Fruit fly (Drosophila melanogaster) S2 (cell line): ENCODE results near the gene Pgls.

Source experiments
- CG8478 ChIP-seq: fragments of >200 bp; optimal IDR thresholded peaks from 2 replicates; lab custom pipeline; 2018
- CTCF ChIP-seq, 2 experiments: fragments of >200 bp; optimal IDR thresholded peaks; 2 replicates each; lab custom pipeline; 2018

DNA sequence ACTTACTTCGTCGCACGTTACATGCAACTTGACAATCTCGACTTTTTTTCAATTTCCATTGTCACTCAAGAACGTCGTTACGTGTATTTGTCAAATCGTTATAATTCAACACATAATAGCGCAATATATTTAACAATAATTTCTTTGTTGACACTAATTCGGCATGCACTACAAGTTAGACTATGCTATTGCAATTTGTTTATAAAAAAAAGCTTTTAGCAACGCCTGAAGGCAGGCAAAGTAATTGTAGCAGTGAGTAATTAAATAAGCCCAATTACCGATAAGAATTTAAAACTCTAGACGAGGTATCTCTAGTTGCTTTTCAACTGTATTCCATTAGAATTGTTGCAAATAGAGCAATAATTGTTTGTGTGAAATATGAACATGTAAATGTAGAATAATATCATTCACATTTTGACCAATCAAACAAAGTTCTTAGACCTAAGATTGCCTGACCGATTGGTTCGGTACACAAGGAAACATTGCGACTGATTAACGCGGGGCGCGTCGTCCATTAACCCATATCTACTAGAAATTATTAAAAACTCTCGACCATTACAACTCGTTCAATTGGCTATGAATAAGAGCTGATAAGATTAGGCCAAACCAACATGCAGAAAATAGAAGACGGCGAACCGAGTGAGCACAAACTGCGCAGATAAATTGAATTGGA is 6.2 kb upstream of the Pgls start:
- TF ChIP-seq CTCF (optimal IDR thresholded peaks at IDR 0.05; lab: Kevin White, UChicago) (no peak), CG8478 (no peak)
